Worm (Caenorhabditis elegans): Measurements from ENCODE around the gene F09F9.3.

ce11 chrX:4109970-4110369, 10.9 kb downstream of the F09F9.3 start:
- TF ChIP-seq flt-1 (GFP tag; IDR thresholded peaks at IDR 0.05) (no peak), ets-7 (tag; optimal IDR thresholded peaks at IDR 0.05) (no peak), aly-1 (tag; optimal IDR thresholded peaks at IDR 0.05) (no peak), ceh-13 (GFP tag; optimal IDR thresholded peaks at IDR 0.05) (no peak), hmbx-1 (tag; optimal IDR thresholded peaks at IDR 0.05) (no peak), scrt-1 (GFP tag; IDR thresholded peaks at IDR 0.05) (no peak), ama-1 (optimal IDR thresholded peaks at IDR 0.05) (no peak)
